Worm (Caenorhabditis elegans) whole organism, young adult: ENCODE results near the gene R05G6.5.
A peak's percentile ranks its signal among the peaks of the same experiment; 100 is the strongest.

Source experiments
- B0035.1 ChIP-seq: sonication (generic microtip); optimal IDR thresholded peaks from 2 replicates; lab custom pipeline; 2016; ENCODE audit warnings: missing genetic modification characterization, mild to moderate bottlenecking, missing compliant biosample characterization, missing genotype, missing genetic modification reagents
- F10E7.11 ChIP-seq: sonication (generic microtip); optimal IDR thresholded peaks from 2 replicates; lab custom pipeline; 2017; ENCODE audit warnings: mild to moderate bottlenecking, missing genetic modification characterization, moderate library complexity, missing compliant biosample characterization
- F37B4.10 ChIP-seq: fragments of 200-800 bp; sonication (Bioruptor generic); IDR thresholded peaks from 2 replicates; pipeline ENCODE4 v1.3.6; 2022; ENCODE audit warnings: missing genetic modification characterization, missing compliant biosample characterization
- F57C9.4 ChIP-seq: sonication (generic microtip); optimal IDR thresholded peaks from 2 replicates; lab custom pipeline; 2017; ENCODE audit warnings: mild to moderate bottlenecking, missing genetic modification characterization, missing compliant biosample characterization
- K12H6.12 ChIP-seq: fragments of 200-800 bp; sonication (Bioruptor generic); optimal IDR thresholded peaks from 2 replicates; lab custom pipeline; 2018; ENCODE audit warnings: mild to moderate bottlenecking, missing genetic modification characterization, missing compliant biosample characterization
- Y67H2A.10 ChIP-seq: fragments of 200-800 bp; sonication (Bioruptor generic); conservative IDR thresholded peaks from 2 replicates; pipeline ENCODE4 v1.3.6; 2022; ENCODE audit warnings: missing genetic modification reagents, missing genetic modification characterization, missing compliant biosample characterization
- Y95B8A.8 ChIP-seq: fragments of 200-800 bp; sonication (Bioruptor generic); IDR thresholded peaks from 2 replicates; pipeline ENCODE4 v1.3.6; 2022; ENCODE audit warnings: missing genetic modification reagents, missing genetic modification characterization, missing compliant biosample characterization
- ZK185.1 ChIP-seq: sonication (generic microtip); optimal IDR thresholded peaks from 2 replicates; lab custom pipeline; 2016; ENCODE audit warnings: mild to moderate bottlenecking, missing genetic modification characterization, missing compliant biosample characterization; ENCODE audit not compliant: poor library complexity, severe bottlenecking
- aptf-2 ChIP-seq: fragments of 200-800 bp; sonication (Bioruptor generic); conservative IDR thresholded peaks from 2 replicates; pipeline ENCODE4 v1.3.6; 2022; ENCODE audit warnings: missing genetic modification reagents, missing genetic modification characterization, missing compliant biosample characterization
- aptf-3 ChIP-seq: fragments of 200-800 bp; sonication (Bioruptor generic); IDR thresholded peaks from 2 replicates; pipeline ENCODE4 v1.3.6; 2022; ENCODE audit warnings: missing genetic modification characterization, missing compliant biosample characterization
- attf-5 ChIP-seq: fragments of 200-800 bp; sonication (Bioruptor generic); optimal IDR thresholded peaks from 2 replicates; lab custom pipeline; 2018; ENCODE audit warnings: mild to moderate bottlenecking, missing genetic modification characterization, missing compliant biosample characterization
- bed-1 ChIP-seq: fragments of 200-800 bp; sonication (Bioruptor generic); IDR thresholded peaks from 2 replicates; pipeline ENCODE4 v1.3.6; 2022; ENCODE audit warnings: missing genetic modification reagents, missing genetic modification characterization, missing compliant biosample characterization
- ceh-100 ChIP-seq: fragments of 200-800 bp; sonication (Bioruptor generic); IDR thresholded peaks from 2 replicates; pipeline ENCODE4 v1.3.6; 2022; ENCODE audit warnings: missing genetic modification reagents, missing genetic modification characterization, missing compliant biosample characterization
- ceh-40 ChIP-seq: fragments of 200-800 bp; sonication (Bioruptor generic); IDR thresholded peaks from 2 replicates; pipeline ENCODE4 v1.3.6; 2022; ENCODE audit warnings: missing genetic modification characterization, missing compliant biosample characterization
- chd-7 ChIP-seq: sonication (generic microtip); optimal IDR thresholded peaks from 2 replicates; lab custom pipeline; 2016; ENCODE audit warnings: mild to moderate bottlenecking, missing genetic modification characterization, moderate library complexity, missing compliant biosample characterization
- die-1 ChIP-seq: sonication (generic microtip); optimal IDR thresholded peaks from 2 replicates; lab custom pipeline; 2016; ENCODE audit warnings: missing genotype, mild to moderate bottlenecking, missing genetic modification characterization, missing compliant biosample characterization
- dpff-1 ChIP-seq: sonication (generic microtip); optimal IDR thresholded peaks from 2 replicates; lab custom pipeline; 2017; ENCODE audit warnings: mild to moderate bottlenecking, missing genetic modification characterization, missing compliant biosample characterization
- dpl-1 ChIP-seq: fragments of 150-350 bp; optimal IDR thresholded peaks from 2 replicates; lab custom pipeline; 2014; ENCODE audit warnings: missing biosample characterization, missing genetic modification reagents, missing genetic modification characterization
- ekl-4 ChIP-seq: fragments of 200-800 bp; sonication (Bioruptor generic); IDR thresholded peaks from 2 replicates; pipeline ENCODE4 v1.3.6; 2022; ENCODE audit warnings: missing genetic modification reagents, missing genetic modification characterization, missing compliant biosample characterization
- fkh-3 ChIP-seq: sonication (generic microtip); optimal IDR thresholded peaks from 2 replicates; lab custom pipeline; 2016; ENCODE audit warnings: mild to moderate bottlenecking, missing genetic modification characterization, missing compliant biosample characterization
- hsf-1 ChIP-seq: fragments of 200-800 bp; sonication (Bioruptor generic); IDR thresholded peaks from 2 replicates; pipeline ENCODE4 v1.3.6; 2022; ENCODE audit warnings: missing genetic modification reagents, missing genetic modification characterization, missing compliant biosample characterization
- lag-1 ChIP-seq: fragments of 200-800 bp; sonication (Bioruptor generic); IDR thresholded peaks from 2 replicates; pipeline ENCODE4 v1.3.6; 2022; ENCODE audit warnings: missing genetic modification reagents, missing genetic modification characterization, missing compliant biosample characterization
- let-526 ChIP-seq: fragments of 200-800 bp; sonication (Bioruptor generic); IDR thresholded peaks from 2 replicates; pipeline ENCODE4 v1.3.6; 2022; ENCODE audit warnings: missing genetic modification reagents, missing genetic modification characterization, missing compliant biosample characterization
- let-607 ChIP-seq, 2 experiments: fragments of 200-800 bp in 1 of 2; sonication (Bioruptor generic) in 1 of 2; sonication (generic microtip) in 1 of 2; optimal IDR thresholded peaks; 2 replicates each; lab custom pipeline; 2016 to 2018; ENCODE audit warnings: mild to moderate bottlenecking in 2 of 2, missing compliant biosample characterization in 2 of 2, missing genetic modification characterization in 2 of 2, moderate library complexity in 2 of 2, missing genotype in 1 of 2
- lsy-27 ChIP-seq: sonication (generic microtip); optimal IDR thresholded peaks from 2 replicates; lab custom pipeline; 2017; ENCODE audit warnings: missing genetic modification characterization, mild to moderate bottlenecking, missing compliant biosample characterization, antibody characterized with exemption, missing genotype, borderline replicate concordance; ENCODE audit not compliant: insufficient read depth
- madf-10 ChIP-seq: sonication (generic microtip); optimal IDR thresholded peaks from 2 replicates; lab custom pipeline; 2016; ENCODE audit warnings: mild to moderate bottlenecking, missing genetic modification characterization, missing compliant biosample characterization
- madf-3 ChIP-seq: fragments of 200-800 bp; sonication (Bioruptor generic); IDR thresholded peaks from 2 replicates; pipeline ENCODE4 v1.3.6; 2022; ENCODE audit warnings: missing genetic modification reagents, missing genetic modification characterization, missing compliant biosample characterization
- madf-8 ChIP-seq: fragments of 200-800 bp; sonication (Bioruptor generic); conservative IDR thresholded peaks from 2 replicates; pipeline ENCODE4 v1.3.6; 2022; ENCODE audit warnings: missing genetic modification reagents, missing genetic modification characterization, missing compliant biosample characterization
- mes-4 ChIP-seq: sonication (generic microtip); optimal IDR thresholded peaks from 2 replicates; lab custom pipeline; 2016; ENCODE audit warnings: missing genotype, missing genetic modification characterization, missing compliant biosample characterization
- nfya-2 ChIP-seq: fragments of 200-800 bp; sonication (Bioruptor generic); IDR thresholded peaks from 2 replicates; pipeline ENCODE4 v1.3.6; 2022; ENCODE audit warnings: missing genetic modification reagents, missing genetic modification characterization, missing compliant biosample characterization
- nfyb-1 ChIP-seq: fragments of 200-800 bp; sonication (Bioruptor generic); IDR thresholded peaks from 2 replicates; pipeline ENCODE4 v1.3.6; 2022; ENCODE audit warnings: missing genetic modification reagents, missing genetic modification characterization, missing compliant biosample characterization
- nhr-179 ChIP-seq: sonication (generic microtip); optimal IDR thresholded peaks from 2 replicates; lab custom pipeline; 2016; ENCODE audit warnings: mild to moderate bottlenecking, missing genetic modification characterization, missing compliant biosample characterization
- nhr-27 ChIP-seq: fragments of 200-800 bp; sonication (Bioruptor generic); optimal IDR thresholded peaks from 2 replicates; lab custom pipeline; 2018; ENCODE audit warnings: mild to moderate bottlenecking, missing genetic modification characterization, moderate library complexity, missing compliant biosample characterization
- nhr-80 ChIP-seq: sonication (generic microtip); optimal IDR thresholded peaks from 2 replicates; lab custom pipeline; 2016; ENCODE audit warnings: missing genetic modification characterization, missing compliant biosample characterization
- rec-8 ChIP-seq, 2 experiments: sonication (generic microtip); optimal IDR thresholded peaks; 2 replicates each; lab custom pipeline; 2016; ENCODE audit warnings: mild to moderate bottlenecking in 2 of 2, missing genetic modification characterization in 2 of 2, missing genetic modification reagents in 2 of 2, missing genotype in 2 of 2, missing biosample characterization in 1 of 2, missing compliant biosample characterization in 1 of 2, moderate library complexity in 1 of 2
- rpc-1 ChIP-seq, 2 experiments: fragments of 150-350 bp in 1 of 2; sonication (generic microtip) in 1 of 2; optimal IDR thresholded peaks; 2 replicates each; lab custom pipeline; 2014 to 2018; ENCODE audit warnings: missing biosample characterization in 1 of 2, missing genetic modification characterization in 1 of 2, missing genetic modification reagents in 1 of 2, missing genotype in 1 of 2
- snpc-1.1 ChIP-seq: sonication (generic microtip); optimal IDR thresholded peaks from 2 replicates; lab custom pipeline; 2017; ENCODE audit warnings: missing genetic modification characterization, mild to moderate bottlenecking, missing compliant biosample characterization, antibody characterized with exemption, moderate library complexity, missing genotype, missing genetic modification reagents; ENCODE audit not compliant: insufficient read depth
- snpc-1.3 ChIP-seq: sonication (generic microtip); optimal IDR thresholded peaks from 2 replicates; lab custom pipeline; 2017; ENCODE audit warnings: missing genetic modification characterization, mild to moderate bottlenecking, missing compliant biosample characterization, antibody characterized with exemption, moderate library complexity, missing genotype, missing genetic modification reagents; ENCODE audit not compliant: insufficient read depth
- sptf-2 ChIP-seq: fragments of 200-800 bp; sonication (Bioruptor generic); optimal IDR thresholded peaks from 2 replicates; lab custom pipeline; 2018; ENCODE audit warnings: mild to moderate bottlenecking, missing genetic modification characterization, missing compliant biosample characterization
- tbx-9 ChIP-seq: sonication (generic microtip); optimal IDR thresholded peaks from 2 replicates; lab custom pipeline; 2016; ENCODE audit warnings: borderline replicate concordance, missing genetic modification characterization, inconsistent platforms, missing compliant biosample characterization
- unc-62 ChIP-seq: fragments of 150-350 bp; optimal IDR thresholded peaks from 2 replicates; lab custom pipeline; 2014; ENCODE audit warnings: missing biosample characterization, missing genetic modification reagents, missing genetic modification characterization
- zfh-2 ChIP-seq: fragments of 200-800 bp; sonication (Bioruptor generic); conservative IDR thresholded peaks from 2 replicates; pipeline ENCODE4 v1.3.6; 2022; ENCODE audit warnings: missing genetic modification reagents, missing genetic modification characterization, missing compliant biosample characterization
- zim-3 ChIP-seq: sonication (generic microtip); optimal IDR thresholded peaks from 2 replicates; lab custom pipeline; 2017; ENCODE audit warnings: mild to moderate bottlenecking, missing genetic modification characterization, moderate library complexity, missing compliant biosample characterization
- ztf-25 ChIP-seq: fragments of 200-800 bp; sonication (Bioruptor generic); IDR thresholded peaks from 2 replicates; pipeline ENCODE4 v1.3.6; 2022; ENCODE audit warnings: missing genetic modification reagents, missing genetic modification characterization, missing compliant biosample characterization
- ztf-26 ChIP-seq: sonication (generic microtip); optimal IDR thresholded peaks from 2 replicates; lab custom pipeline; 2017; ENCODE audit warnings: missing genetic modification characterization, missing compliant biosample characterization

R05G6.5 gene

DNA sequence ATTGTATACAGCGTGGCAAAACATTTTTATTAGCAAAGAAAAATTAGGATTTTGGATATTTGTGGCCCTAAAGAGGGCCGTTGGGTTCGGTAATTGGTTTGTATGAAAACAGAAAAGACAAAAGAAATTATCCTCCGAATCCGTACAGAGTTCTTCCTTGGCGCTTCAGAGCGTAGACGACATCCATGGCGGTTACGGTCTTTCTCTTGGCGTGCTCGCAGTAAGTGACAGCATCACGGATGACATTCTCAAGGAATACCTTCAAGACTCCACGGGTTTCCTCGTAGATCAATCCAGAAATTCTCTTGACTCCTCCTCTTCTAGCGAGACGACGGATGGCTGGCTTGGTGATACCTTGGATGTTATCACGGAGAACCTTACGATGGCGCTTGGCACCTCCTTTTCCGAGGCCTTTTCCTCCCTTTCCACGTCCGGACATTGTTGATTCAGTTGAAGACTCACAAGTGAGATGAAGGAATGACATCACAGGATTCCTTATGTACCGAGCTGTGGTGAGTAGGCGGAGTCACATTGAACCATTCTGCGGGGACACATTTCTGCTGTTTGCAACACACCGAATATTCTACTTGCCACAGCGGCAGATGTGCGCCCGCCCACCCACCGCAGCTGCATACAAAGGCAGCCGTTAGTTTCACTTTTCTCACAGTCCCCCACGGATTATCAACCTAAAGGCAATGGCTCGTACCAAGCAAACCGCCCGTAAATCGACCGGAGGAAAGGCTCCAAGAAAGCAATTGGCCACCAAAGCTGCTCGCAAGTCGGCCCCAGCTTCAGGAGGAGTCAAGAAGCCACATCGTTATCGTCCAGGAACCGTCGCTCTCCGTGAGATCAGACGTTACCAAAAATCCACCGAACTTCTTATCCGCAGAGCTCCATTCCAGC, 20.4 kb upstream of the R05G6.5 start, which contains the start of the genes his-60 and his-59:
his-60 (minus strand) TSS at position 439 of the 903 bp plus-strand sequence.
his-59 (plus strand) TSS at position 696 of the 903 bp plus-strand sequence.
- TF ChIP-seq nhr-179 (tag; lab: Kevin White, UChicago) (no peak), F37B4.10 (GFP tag; lab: Robert Waterston, UW) (peak; percentile 61; the same call in 1 of the 2 replicates), ZK185.1 (tag; lab: Kevin White, UChicago) (no peak), tbx-9 (no peak), F10E7.11 (tag; lab: Kevin White, UChicago) (no peak), ceh-40 (GFP tag; lab: Robert Waterston, UW) (peak; percentile 75), nhr-27 (no peak), rec-8 (tag; optimal IDR thresholded peaks at IDR 0.05; lab: Kevin White, UChicago) (peak in 1 of 2 experiments; percentile 77), unc-62 (GFP tag; lab: Kevin White, UChicago) (no peak), madf-10 (tag; lab: Kevin White, UChicago) (no peak), chd-7 (tag; lab: Kevin White, UChicago) (no peak), madf-8 (no peak; the same call in 1 of the 2 replicates), Y95B8A.8 (peak; percentile 82), zfh-2 (GFP tag; lab: Robert Waterston, UW) (no peak; the same call in 1 of the 2 replicates), hsf-1 (GFP tag; lab: Robert Waterston, UW) (peak; percentile 13), nfyb-1 (no peak), dpff-1 (tag; lab: Kevin White, UChicago) (no peak), snpc-1.1 (no peak), dpl-1 (no peak), sptf-2 (GFP tag; lab: Kevin White, UChicago) (no peak), snpc-1.3 (tag; lab: Kevin White, UChicago) (peak; percentile 79), die-1 (tag; lab: Kevin White, UChicago) (peak; percentile 43), mes-4 (peak; percentile 48), lag-1 (no peak), nfya-2 (GFP tag; lab: Robert Waterston, UW) (no peak), ceh-100 (GFP tag; lab: Robert Waterston, UW) (no peak; the same call in 1 of the 2 replicates), rpc-1 (optimal IDR thresholded peaks at IDR 0.05; lab: Kevin White, UChicago) (no peak), rpc-1 (tag; optimal IDR thresholded peaks at IDR 0.05; lab: Kevin White, UChicago) (no peak), bed-1 (GFP tag; lab: Robert Waterston, UW) (no peak), F57C9.4 (no peak), lsy-27 (tag; lab: Kevin White, UChicago) (no peak), Y67H2A.10 (GFP tag; lab: Robert Waterston, UW) (no peak), aptf-2 (GFP tag; lab: Robert Waterston, UW) (0 out of 2 replicates have a peak, but pooled peaks have one; percentile 12), nhr-80 (tag; lab: Kevin White, UChicago) (no peak), let-607 (tag; optimal IDR thresholded peaks at IDR 0.05; lab: Kevin White, UChicago) (no peak), madf-3 (GFP tag; lab: Robert Waterston, UW) (peak; percentile 62; the same call in 1 of the 2 replicates), B0035.1 (tag; lab: Kevin White, UChicago) (no peak), K12H6.12 (tag; lab: Kevin White, UChicago) (no peak), ztf-26 (tag; lab: Kevin White, UChicago) (no peak), ztf-25 (GFP tag; lab: Robert Waterston, UW) (peak; percentile 28; the same call in 1 of the 2 replicates), zim-3 (tag; lab: Kevin White, UChicago) (peak; percentile 59), let-526 (GFP tag; lab: Robert Waterston, UW) (no peak), aptf-3 (GFP tag; lab: Robert Waterston, UW) (no peak), fkh-3 (no peak), attf-5 (GFP tag; lab: Kevin White, UChicago) (peak; percentile 9), ekl-4 (GFP tag; lab: Robert Waterston, UW) (peak; percentile 64; the same call in 1 of the 2 replicates)
